Worm (Caenorhabditis elegans): ENCODE data around the gene phf-34.

The phf-34 gene

DNA sequence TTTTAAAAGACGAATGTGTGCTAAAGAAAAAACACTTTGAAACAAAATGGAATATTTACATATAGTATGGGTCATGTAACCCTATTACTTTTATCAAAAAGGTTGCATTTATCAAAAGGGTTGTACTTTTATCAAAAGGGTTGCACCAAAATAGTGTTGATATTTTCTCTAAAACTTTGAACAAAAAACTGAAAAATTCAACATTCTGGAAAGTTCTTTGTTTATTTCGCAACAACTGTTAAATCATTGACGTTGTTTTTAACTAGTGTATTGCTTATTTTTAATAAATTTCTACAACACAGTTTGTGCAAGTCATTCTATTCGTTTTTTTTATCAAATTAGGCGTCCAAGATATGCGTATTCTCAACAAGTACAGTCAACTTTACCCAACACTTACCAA, 39.3 kb upstream of the phf-34 start, which contains the start of the genes C17G1.5 and C17G1.14:
C17G1.5 (plus strand) TSS at position 266 of the 400 bp plus-strand sequence.
C17G1.14 (plus strand) TSS at position 277 of the 400 bp plus-strand sequence.
- no peak for TF ChIP-seq madf-2 (tag; optimal IDR thresholded peaks at IDR 0.05)
- no peak for TF ChIP-seq C08G9.2 (tag; optimal IDR thresholded peaks at IDR 0.05)
- TF ChIP-seq ceh-6 (GFP tag; optimal IDR thresholded peaks at IDR 0.05): no peak
- no peak for TF ChIP-seq hlh-13 (GFP tag; optimal IDR thresholded peaks at IDR 0.05)
- TF ChIP-seq fax-1 (tag; optimal IDR thresholded peaks at IDR 0.05): no peak
- no peak for TF ChIP-seq ceh-22 (tag; optimal IDR thresholded peaks at IDR 0.05)
- TF ChIP-seq ama-1 (optimal IDR thresholded peaks at IDR 0.05): no peak
- no peak for TF ChIP-seq T23F11.4 (GFP tag; optimal IDR thresholded peaks at IDR 0.05)
- no peak for TF ChIP-seq nfya-1 (tag; optimal IDR thresholded peaks at IDR 0.05)
- TF ChIP-seq sdc-2 (tag; optimal IDR thresholded peaks at IDR 0.05): no peak
- TF ChIP-seq ceh-2 (tag; optimal IDR thresholded peaks at IDR 0.05): no peak
- TF ChIP-seq K09A11.1 (tag; optimal IDR thresholded peaks at IDR 0.05; ENCODE audit: insufficient read depth): no peak
- no peak for TF ChIP-seq elt-4 (tag; optimal IDR thresholded peaks at IDR 0.05)
- TF ChIP-seq ceh-19 (GFP tag; optimal IDR thresholded peaks at IDR 0.05): no peak

DNA sequence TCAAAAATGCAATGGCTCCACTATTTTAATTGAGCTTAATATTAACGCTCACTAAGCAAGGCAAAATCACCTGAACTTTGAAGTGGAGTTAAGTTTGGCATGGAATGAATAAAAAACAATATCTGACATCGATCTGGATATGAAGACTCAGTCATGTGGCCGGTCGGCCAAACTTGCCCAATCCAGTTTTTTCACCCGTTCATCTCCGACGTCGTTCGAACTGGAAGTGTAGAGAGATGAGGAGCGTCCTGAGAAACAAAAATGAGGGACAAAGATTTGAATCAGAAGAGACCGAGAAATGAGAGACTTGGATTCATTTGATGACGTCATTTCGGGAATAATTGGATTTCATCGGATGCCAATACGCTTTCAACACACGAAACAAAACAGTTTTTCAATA, 38.8 kb upstream of the phf-34 start:
- TF ChIP-seq ceh-19 (GFP tag; optimal IDR thresholded peaks at IDR 0.05) (no peak), nfya-1 (tag; optimal IDR thresholded peaks at IDR 0.05) (no peak), dmd-4 (tag; optimal IDR thresholded peaks at IDR 0.05; ENCODE audit: borderline replicate concordance) (no peak), ceh-6 (GFP tag; optimal IDR thresholded peaks at IDR 0.05) (no peak), nhr-11 (tag; optimal IDR thresholded peaks at IDR 0.05) (no peak), pha-4 (tag; optimal IDR thresholded peaks at IDR 0.05) (no peak), ceh-34 (tag; optimal IDR thresholded peaks at IDR 0.05) (no peak), pros-1 (tag; optimal IDR thresholded peaks at IDR 0.05) (no peak), hlh-13 (GFP tag; optimal IDR thresholded peaks at IDR 0.05) (no peak), sox-4 (tag; optimal IDR thresholded peaks at IDR 0.05) (no peak), pag-3 (tag; optimal IDR thresholded peaks at IDR 0.05; ENCODE audit: borderline replicate concordance) (no peak), pqm-1 (tag; optimal IDR thresholded peaks at IDR 0.05) (no peak), ceh-22 (tag; optimal IDR thresholded peaks at IDR 0.05) (no peak), ceh-14 (tag; optimal IDR thresholded peaks at IDR 0.05) (no peak), elt-2 (tag; optimal IDR thresholded peaks at IDR 0.05) (no peak), fax-1 (tag; optimal IDR thresholded peaks at IDR 0.05) (no peak), hlh-30 (tag; optimal IDR thresholded peaks at IDR 0.05; ENCODE audit: insufficient read depth) (no peak), gmeb-2 (tag; optimal IDR thresholded peaks at IDR 0.05) (no peak), hlh-6 (tag; optimal IDR thresholded peaks at IDR 0.05) (no peak), ceh-24 (tag; optimal IDR thresholded peaks at IDR 0.05) (no peak)

DNA sequence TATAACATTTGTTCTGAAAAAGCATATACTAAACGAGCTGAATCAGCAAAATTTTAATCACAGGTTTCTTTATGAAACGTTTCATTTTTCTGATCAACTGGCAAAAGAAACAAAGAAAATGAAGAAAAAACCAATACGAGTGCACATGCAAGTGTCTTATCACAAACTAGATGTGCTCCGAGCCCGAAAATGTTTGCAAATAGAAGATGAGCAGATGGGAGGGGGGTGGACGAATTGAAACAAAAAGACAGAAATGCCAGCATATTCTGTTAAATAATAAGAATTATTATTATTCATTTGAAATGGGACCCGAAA, 34.7 kb upstream of the phf-34 start:
- no peak for TF ChIP-seq eyg-1 (tag; optimal IDR thresholded peaks at IDR 0.05)
- TF ChIP-seq K02D7.2 (tag; optimal IDR thresholded peaks at IDR 0.05): no peak
- TF ChIP-seq K09A11.1 (tag; optimal IDR thresholded peaks at IDR 0.05; ENCODE audit: insufficient read depth): no peak
- TF ChIP-seq ceh-2 (tag; optimal IDR thresholded peaks at IDR 0.05): no peak
- TF ChIP-seq lin-11 (tag; optimal IDR thresholded peaks at IDR 0.05): no peak
- TF ChIP-seq elt-4 (tag; optimal IDR thresholded peaks at IDR 0.05): no peak
- TF ChIP-seq C08G9.2 (tag; optimal IDR thresholded peaks at IDR 0.05): no peak
- no peak for TF ChIP-seq ceh-48 (tag; optimal IDR thresholded peaks at IDR 0.05)
- TF ChIP-seq ceh-18 (tag; optimal IDR thresholded peaks at IDR 0.05): no peak
- TF ChIP-seq hlh-13 (GFP tag; optimal IDR thresholded peaks at IDR 0.05): no peak
- no peak for TF ChIP-seq unc-3 (GFP tag; conservative IDR thresholded peaks at IDR 0.05)
- no peak for TF ChIP-seq unc-3 (tag; optimal IDR thresholded peaks at IDR 0.05)
- TF ChIP-seq madf-2 (tag; optimal IDR thresholded peaks at IDR 0.05): no peak
- TF ChIP-seq mec-3 (tag; optimal IDR thresholded peaks at IDR 0.05; ENCODE audit: borderline replicate concordance): no peak
- no peak for TF ChIP-seq odd-2 (tag; optimal IDR thresholded peaks at IDR 0.05)
- no peak for TF ChIP-seq hlh-30 (tag; optimal IDR thresholded peaks at IDR 0.05; ENCODE audit: insufficient read depth)
- no peak for TF ChIP-seq gmeb-2 (tag; optimal IDR thresholded peaks at IDR 0.05)

Data from whole organism, late embryonic.